Worm (Caenorhabditis elegans) whole organism, dauer: ENCODE measurements around the gene nhr-193.
"Not testable (repeated sequence)": the region's sequence is repeated elsewhere in the genome, so short reads cannot be mapped to it uniquely, and the experiment has no call there.

Experiments used
- unc-62 ChIP-seq: sonication (generic microtip); optimal IDR thresholded peaks from 2 replicates; lab custom pipeline; 2017; ENCODE audit warnings: missing biosample characterization, missing genetic modification reagents, missing genetic modification characterization

nhr-193 gene

ce11 chrV:16377849-16378248, 35.7 kb downstream of the nhr-193 start, which contains the start of gene F13A7.1:
TSS of gene F13A7.1 (minus strand) at chrV:16377949.
- no peak for TF ChIP-seq unc-62 (GFP tag; lab: Kevin White, UChicago)

- TF ChIP-seq unc-62 (GFP tag; lab: Kevin White, UChicago), result no peak
Observed at ce11 chrV:16382949-16383348, 40.8 kb downstream of the nhr-193 start.

- not testable (repeated sequence) for TF ChIP-seq unc-62 (GFP tag; lab: Kevin White, UChicago)
Observed at ce11 chrV:16383729-16384128, 41.6 kb downstream of the nhr-193 start, which contains the start of gene F13A7.7. TSS of gene F13A7.7 (minus strand) at chrV:16383829.

ce11 chrV:16388268-16388667, 46.2 kb downstream of the nhr-193 start, which contains the start of gene sri-65:
TSS of gene sri-65 (minus strand) at chrV:16388368.
- no peak for TF ChIP-seq unc-62 (GFP tag; lab: Kevin White, UChicago)

ce11 chrV:16390655-16391054, 48.5 kb downstream of the nhr-193 start, which contains the start of gene gst-44:
TSS of gene gst-44 (plus strand) at chrV:16390891.
- no peak for TF ChIP-seq unc-62 (GFP tag; lab: Kevin White, UChicago)

- TF ChIP-seq unc-62 (GFP tag; lab: Kevin White, UChicago), result no peak
Observed at ce11 chrV:16393728-16394127, 51.6 kb downstream of the nhr-193 start, which contains the start of gene srd-63. TSS of gene srd-63 (minus strand) at chrV:16393828.
